Worm (Caenorhabditis elegans): ENCODE data around the gene fbxb-107.

fbxb-107 gene

DNA sequence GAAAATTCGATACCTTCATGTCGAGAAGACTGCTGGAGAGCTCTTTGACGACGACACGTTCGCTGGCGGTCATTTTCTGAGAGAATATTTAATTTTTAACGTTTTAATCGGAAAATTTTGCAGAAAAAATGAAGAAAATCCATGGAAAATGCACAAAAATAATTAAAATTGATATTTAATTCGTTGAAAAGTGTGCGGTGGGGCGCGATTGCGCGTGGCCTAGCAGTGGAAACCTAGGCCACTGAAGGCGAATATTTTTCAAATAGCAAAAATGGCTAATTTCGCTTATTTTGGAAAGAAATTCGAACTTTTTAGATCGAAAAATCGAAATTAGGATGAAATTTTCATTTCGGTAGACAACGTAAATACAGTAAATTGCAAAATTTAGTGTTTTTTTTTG, 6.0 kb upstream of the fbxb-107 start, which contains the start of gene F29A7.6 (continued):
- TF ChIP-seq nhr-77 (tag; optimal IDR thresholded peaks at IDR 0.05) (no peak), ceh-32 (tag; optimal IDR thresholded peaks at IDR 0.05; ENCODE audit: poor library complexity) (no peak), arid-1 (GFP tag; conservative IDR thresholded peaks at IDR 0.05) (no peak)

ce11 chrII:2752999-2753398, 5.6 kb upstream of the fbxb-107 start, which contains the start of gene F29A7.3:
Gene F29A7.3, plus strand, starts transcription at chrII:2753299.
- TF ChIP-seq nhr-111 (GFP tag; optimal IDR thresholded peaks at IDR 0.05) (no peak), dmd-6 (GFP tag; IDR thresholded peaks at IDR 0.05) (no peak), saeg-2 (GFP tag; IDR thresholded peaks at IDR 0.05) (no peak), unc-62 (GFP tag; optimal IDR thresholded peaks at IDR 0.05 in 1 of 2) (no peak), unc-62 (tag; optimal IDR thresholded peaks at IDR 0.05) (no peak), dve-1 (tag; optimal IDR thresholded peaks at IDR 0.05; ENCODE audit: insufficient read depth) (no peak), ZK546.5 (tag; optimal IDR thresholded peaks at IDR 0.05) (no peak), php-3 (GFP tag; IDR thresholded peaks at IDR 0.05) (no peak), rbr-2 (tag; optimal IDR thresholded peaks at IDR 0.05) (no peak), T26A8.4 (GFP tag; IDR thresholded peaks at IDR 0.05) (no peak), daf-12 (tag; optimal IDR thresholded peaks at IDR 0.05) (no peak), spr-3 (GFP tag; optimal IDR thresholded peaks at IDR 0.05) (no peak), egl-27 (tag; optimal IDR thresholded peaks at IDR 0.05) (no peak), hlh-30 (tag; optimal IDR thresholded peaks at IDR 0.05; ENCODE audit: insufficient read depth) (no peak)

- no peak for TF ChIP-seq Y48G9A.11 (GFP tag; IDR thresholded peaks at IDR 0.05)
- TF ChIP-seq set-16 (GFP tag; IDR thresholded peaks at IDR 0.05) = peak; percentile 91
These were observed 4.0 kb upstream of the fbxb-107 start for ce11 chrII:2754595-2754994.

- no peak for TF ChIP-seq pha-4 (GFP tag; IDR thresholded peaks at IDR 0.05)
- no peak for TF ChIP-seq pha-4 (tag; optimal IDR thresholded peaks at IDR 0.05)
- no peak for TF ChIP-seq ztf-7 (tag; optimal IDR thresholded peaks at IDR 0.05)
- TF ChIP-seq unc-62 (GFP tag; optimal IDR thresholded peaks at IDR 0.05 in 1 of 2) = peak in 1 of 2 experiments; percentile 94
- no peak for TF ChIP-seq unc-62 (tag; optimal IDR thresholded peaks at IDR 0.05)
- TF ChIP-seq aha-1 (tag) = peak; percentile 53
These were observed 2.2 kb upstream of the fbxb-107 start for ce11 chrII:2756351-2756750.

- TF ChIP-seq ceh-28 (tag; optimal IDR thresholded peaks at IDR 0.05) = no peak
- TF ChIP-seq aha-1 (tag) = peak; percentile 12
- no peak for TF ChIP-seq duxl-1 (tag; optimal IDR thresholded peaks at IDR 0.05; ENCODE audit: poor library complexity)
- no peak for TF ChIP-seq spr-3 (GFP tag; optimal IDR thresholded peaks at IDR 0.05)
These were observed 618 bp upstream of the fbxb-107 start, which contains the start of gene F29A7.8 for ce11 chrII:2757954-2758353. Gene F29A7.8, minus strand, starts transcription at chrII:2758054.

ce11 chrII:2762108-2762507, 3.5 kb downstream of the fbxb-107 start, which contains the start of gene fbxb-106:
Gene fbxb-106, plus strand, starts transcription at chrII:2762408.
- no peak for TF ChIP-seq dpl-1 (GFP tag; optimal IDR thresholded peaks at IDR 0.05)
- no peak for TF ChIP-seq daf-16 (GFP tag; optimal IDR thresholded peaks at IDR 0.05)
- no peak for TF ChIP-seq daf-16 (tag; optimal IDR thresholded peaks at IDR 0.05)
- TF ChIP-seq T20F7.1 (GFP tag; optimal IDR thresholded peaks at IDR 0.05) = no peak
- TF ChIP-seq F44E2.7 (GFP tag; IDR thresholded peaks at IDR 0.05) = no peak
- TF ChIP-seq duxl-1 (tag; optimal IDR thresholded peaks at IDR 0.05; ENCODE audit: poor library complexity) = no peak
- TF ChIP-seq vab-7 (GFP tag; IDR thresholded peaks at IDR 0.05) = no peak
- no peak for TF ChIP-seq saeg-2 (GFP tag; IDR thresholded peaks at IDR 0.05)
- TF ChIP-seq mxl-3 (GFP tag; optimal IDR thresholded peaks at IDR 0.05) = no peak
- no peak for TF ChIP-seq snpc-1.2 (GFP tag; IDR thresholded peaks at IDR 0.05)
